Fruit fly (Drosophila melanogaster): ENCODE results near the gene nebu.

Gene nebu

dm6 chr3L:12806290-12806743, 36.6 kb downstream of the nebu start (continued):
- TF ChIP-seq danr (GFP tag; IDR thresholded peaks at IDR 0.05) (no peak), cwo (GFP tag; optimal IDR thresholded peaks at IDR 0.05) (peak; percentile 36), CG2129 (GFP tag; IDR thresholded peaks at IDR 0.05; ENCODE audit: partially characterized antibody) (no peak), row (GFP tag; IDR thresholded peaks at IDR 0.05) (peak; percentile 72), fu2 (GFP tag; optimal IDR thresholded peaks at IDR 0.05) (no peak), Oaz (GFP tag; IDR thresholded peaks at IDR 0.05) (no peak), CG6689 (GFP tag; IDR thresholded peaks at IDR 0.05) (no peak), Stat92E (GFP tag; optimal IDR thresholded peaks at IDR 0.05) (no peak), CG17361 (GFP tag; IDR thresholded peaks at IDR 0.05) (peak; percentile 47; the same call in 1 of the 3 replicates), CG14014 (GFP tag; IDR thresholded peaks at IDR 0.05) (peak; percentile 51; the same call in 1 of the 2 replicates), CG18599 (GFP tag; optimal IDR thresholded peaks at IDR 0.05) (peak; percentile 73), Asciz (GFP tag; optimal IDR thresholded peaks at IDR 0.05) (peak; percentile 52), CG15696 (tag; optimal IDR thresholded peaks at IDR 0.05) (peak; percentile 7), NFAT (GFP tag; IDR thresholded peaks at IDR 0.05) (no peak), Fer1 (GFP tag; optimal IDR thresholded peaks at IDR 0.05) (peak; percentile 74), slbo (GFP tag; IDR thresholded peaks at IDR 0.05) (peak; percentile 27; the same call in 1 of the 2 replicates), CG10267 (tag; optimal IDR thresholded peaks at IDR 0.05) (peak; percentile 65), CG11695 (GFP tag; IDR thresholded peaks at IDR 0.05) (0 out of 3 replicates have a peak, but pooled peaks have one; percentile 44), tio (GFP tag; optimal IDR thresholded peaks at IDR 0.05) (no peak), CG11723 (GFP tag; optimal IDR thresholded peaks at IDR 0.05) (peak; percentile 21), disco-r (GFP tag; optimal IDR thresholded peaks at IDR 0.05) (no peak), Hmx (GFP tag; optimal IDR thresholded peaks at IDR 0.05) (no peak), CG12659 (GFP tag; optimal IDR thresholded peaks at IDR 0.05) (peak; percentile 21), Xbp1 (GFP tag; optimal IDR thresholded peaks at IDR 0.05) (peak; percentile 68), Vsx1 (GFP tag; optimal IDR thresholded peaks at IDR 0.05) (no peak), pita (GFP tag; optimal IDR thresholded peaks at IDR 0.05) (no peak), unpg (GFP tag; optimal IDR thresholded peaks at IDR 0.05) (peak; percentile 68), CG17802 (tag; optimal IDR thresholded peaks at IDR 0.05) (no peak), CG3407 (GFP tag; optimal IDR thresholded peaks at IDR 0.05) (peak; percentile 28), Awh (GFP tag; IDR thresholded peaks at IDR 0.05) (peak; percentile 27; the same call in 1 of the 2 replicates), sc (optimal IDR thresholded peaks at IDR 0.05) (no peak), sc (GFP tag; optimal IDR thresholded peaks at IDR 0.05) (peak; percentile 27), CG12071 (GFP tag; optimal IDR thresholded peaks at IDR 0.05) (no peak), oc (tag; optimal IDR thresholded peaks at IDR 0.05) (peak; percentile 64), CG2116 (GFP tag; optimal IDR thresholded peaks at IDR 0.05) (peak; percentile 27), gt (GFP tag; IDR thresholded peaks at IDR 0.05) (no peak), CG9932 (GFP tag; IDR thresholded peaks at IDR 0.05) (no peak), NC2α (GFP tag; optimal IDR thresholded peaks at IDR 0.05) (no peak), exex (tag; optimal IDR thresholded peaks at IDR 0.05) (no peak), ssp (GFP tag; IDR thresholded peaks at IDR 0.05) (no peak), Hr3 (GFP tag; optimal IDR thresholded peaks at IDR 0.05) (peak; percentile 45), Atf-2 (GFP tag; optimal IDR thresholded peaks at IDR 0.05) (no peak), lola (GFP tag; optimal IDR thresholded peaks at IDR 0.05) (peak in 1 of 3 experiments; percentile 39), CG10431 (GFP tag; optimal IDR thresholded peaks at IDR 0.05) (peak; percentile 44), CG3281 (GFP tag; optimal IDR thresholded peaks at IDR 0.05) (peak; percentile 59), fru (optimal IDR thresholded peaks at IDR 0.05) (no peak), PHDP (tag; optimal IDR thresholded peaks at IDR 0.05) (peak; percentile 76), CG31441 (GFP tag; IDR thresholded peaks at IDR 0.05) (peak; percentile 78), so (GFP tag; IDR thresholded peaks at IDR 0.05) (0 out of 3 replicates have a peak, but pooled peaks have one; percentile 20), caup (GFP tag; optimal IDR thresholded peaks at IDR 0.05; ENCODE audit: severe bottlenecking) (peak; percentile 32)
